Fruit fly (Drosophila melanogaster) whole organism, embryonic: ENCODE results near the gene DZIP1.

Source experiments
- Atf6 ChIP-seq: fragments of 200-800 bp; sonication (Bioruptor generic); IDR thresholded peaks from 2 replicates; pipeline ENCODE4 v1.3.6; 2022; ENCODE audit warnings: missing biosample characterization, missing genetic modification characterization
- BEAF-32 ChIP-seq: fragments of 200-800 bp; sonication (Bioruptor generic); optimal IDR thresholded peaks from 3 replicates; lab custom pipeline; 2017; ENCODE audit warnings: missing biosample characterization, missing genetic modification characterization, mild to moderate bottlenecking, moderate library complexity, missing genetic modification reagents
- CG10147 ChIP-seq: fragments of 200-800 bp; sonication (Bioruptor generic); optimal IDR thresholded peaks from 2 replicates; lab custom pipeline; 2019; ENCODE audit warnings: missing biosample characterization, mild to moderate bottlenecking, missing genetic modification characterization, moderate library complexity
- CG1603 ChIP-seq: fragments of 200-800 bp; sonication (Bioruptor generic); optimal IDR thresholded peaks from 2 replicates; lab custom pipeline; 2019; ENCODE audit warnings: missing biosample characterization, mild to moderate bottlenecking, missing genetic modification characterization, moderate library complexity
- CG32772 ChIP-seq: fragments of 200-800 bp; sonication (Bioruptor generic); IDR thresholded peaks from 2 replicates; pipeline ENCODE4 v1.3.6; 2022; ENCODE audit warnings: missing biosample characterization, missing genetic modification characterization
- CG3838 ChIP-seq: fragments of 200-800 bp; sonication (Bioruptor generic); optimal IDR thresholded peaks from 3 replicates; lab custom pipeline; 2016; ENCODE audit warnings: missing biosample characterization, missing genetic modification characterization
- CG4282 ChIP-seq: fragments of 200-800 bp; sonication (Bioruptor generic); optimal IDR thresholded peaks from 2 replicates; lab custom pipeline; 2016; ENCODE audit warnings: missing biosample characterization, missing genetic modification characterization
- Gsc ChIP-seq: fragments of 200-800 bp; sonication (Bioruptor generic); IDR thresholded peaks from 2 replicates; pipeline ENCODE4 v1.3.6; 2022; ENCODE audit warnings: missing biosample characterization, missing genetic modification characterization
- Gug ChIP-seq: fragments of 200-800 bp; sonication (Bioruptor generic); IDR thresholded peaks from 4 replicates; pipeline ENCODE4 v1.3.6; 2022; ENCODE audit warnings: missing biosample characterization, missing genetic modification characterization
- PHDP ChIP-seq: fragments of 200-800 bp; sonication (Bioruptor generic); optimal IDR thresholded peaks from 3 replicates; lab custom pipeline; 2018; ENCODE audit warnings: missing biosample characterization, mild to moderate bottlenecking, missing genetic modification characterization, moderate library complexity
- Rx ChIP-seq: fragments of 200-800 bp; sonication (Bioruptor generic); IDR thresholded peaks from 2 replicates; pipeline ENCODE4 v1.3.6; 2022; ENCODE audit warnings: missing biosample characterization, missing genetic modification characterization
- odd ChIP-seq: fragments of 200-800 bp; sonication (Bioruptor generic); optimal IDR thresholded peaks from 2 replicates; lab custom pipeline; 2017; ENCODE audit warnings: missing biosample characterization, mild to moderate bottlenecking, missing genetic modification characterization
- sqz ChIP-seq: fragments of 200-800 bp; sonication (Bioruptor generic); optimal IDR thresholded peaks from 3 replicates; lab custom pipeline; 2018; ENCODE audit warnings: missing biosample characterization, mild to moderate bottlenecking, missing genetic modification characterization
- twi ChIP-seq: fragments of 200-800 bp; optimal IDR thresholded peaks from 2 replicates; lab custom pipeline; 2019; ENCODE audit warnings: missing biosample characterization, mild to moderate bottlenecking, missing genetic modification characterization, moderate library complexity

DNA sequence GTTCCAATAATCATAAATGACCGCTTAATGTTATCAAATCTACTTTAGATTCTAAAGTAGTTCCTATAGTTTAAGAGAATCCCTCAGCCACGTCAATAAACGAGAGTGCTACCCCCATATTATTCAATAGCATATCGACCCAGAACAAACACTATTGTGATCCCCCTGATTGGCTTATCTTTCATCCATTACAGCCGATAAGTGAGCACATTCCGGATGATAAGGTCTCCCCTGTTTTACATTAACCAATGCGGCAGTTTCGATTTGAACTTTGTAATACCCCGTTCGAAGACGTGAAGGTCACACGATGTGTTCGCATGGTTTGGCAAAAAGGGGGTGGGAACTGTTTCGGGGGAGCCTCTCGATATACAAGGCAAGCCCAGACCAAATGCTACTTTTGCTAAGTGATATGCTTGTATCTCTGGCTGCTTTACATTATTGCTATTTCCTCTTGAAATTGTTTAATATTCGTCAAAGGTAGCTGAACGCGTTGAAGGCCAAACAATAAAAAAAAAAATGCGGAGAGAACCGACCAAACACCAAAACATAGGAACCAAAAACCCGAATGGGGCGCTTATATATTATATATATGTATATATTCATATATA lies 49.2 kb downstream of the DZIP1 start:
- TF ChIP-seq odd (GFP tag; lab: Kevin White, UChicago) (no peak), CG32772 (GFP tag; lab: Robert Waterston, UW) (no peak), CG4282 (GFP tag; lab: Kevin White, UChicago) (no peak), CG3838 (GFP tag; lab: Kevin White, UChicago) (no peak), Gug (no peak), BEAF-32 (GFP tag; lab: Kevin White, UChicago) (no peak), PHDP (tag; lab: Kevin White, UChicago) (no peak), CG10147 (GFP tag; lab: Kevin White, UChicago) (no peak), Rx (GFP tag; lab: Robert Waterston, UW) (no peak), CG1603 (tag; lab: Kevin White, UChicago) (no peak), twi (no peak), sqz (GFP tag; lab: Kevin White, UChicago) (no peak), Atf6 (GFP tag; lab: Robert Waterston, UW) (no peak), Gsc (GFP tag; lab: Robert Waterston, UW) (no peak)
